Worm (Caenorhabditis elegans): ENCODE data around the gene F18E9.8.
A peak's percentile ranks its signal among the peaks of the same experiment; 100 is the strongest.

Gene F18E9.8

ce11 chrX:8556614-8557196, 24.6 kb downstream of the F18E9.8 start, which contains the start of gene utx-1 (continued):
- TF ChIP-seq ztf-11 (tag; optimal IDR thresholded peaks at IDR 0.05) (no peak), hlh-11 (tag; optimal IDR thresholded peaks at IDR 0.05) (peak; percentile 7), nhr-76 (tag; optimal IDR thresholded peaks at IDR 0.05) (no peak), ces-1 (GFP tag; optimal IDR thresholded peaks at IDR 0.05) (no peak), skn-1 (tag; optimal IDR thresholded peaks at IDR 0.05) (no peak), ceh-62 (tag; optimal IDR thresholded peaks at IDR 0.05) (no peak), cey-2 (tag; optimal IDR thresholded peaks at IDR 0.05; ENCODE audit: borderline replicate concordance, insufficient read depth) (no peak), lin-29 (GFP tag; IDR thresholded peaks at IDR 0.05) (peak; percentile 17; the same call in 1 of the 2 replicates), hif-1 (tag; optimal IDR thresholded peaks at IDR 0.05) (peak in 1 of 2 experiments; percentile 21), ceh-82 (tag; optimal IDR thresholded peaks at IDR 0.05) (no peak), nhr-102 (tag; optimal IDR thresholded peaks at IDR 0.05) (peak; percentile 31), dmd-6 (GFP tag; IDR thresholded peaks at IDR 0.05) (no peak), spr-1 (tag; optimal IDR thresholded peaks at IDR 0.05) (no peak), hmg-1.1 (GFP tag; IDR thresholded peaks at IDR 0.05) (0 out of 2 replicates have a peak, but pooled peaks have one; percentile 42), nhr-11 (tag; optimal IDR thresholded peaks at IDR 0.05) (no peak), pqm-1 (tag; optimal IDR thresholded peaks at IDR 0.05) (no peak), lin-1 (GFP tag; IDR thresholded peaks at IDR 0.05) (no peak)

ce11 chrX:8554029-8554428, 27.3 kb downstream of the F18E9.8 start:
- peak in 1 of 2 experiments; percentile 87 for TF ChIP-seq unc-62 (GFP tag; optimal IDR thresholded peaks at IDR 0.05 in 1 of 2)
- TF ChIP-seq unc-62 (tag; optimal IDR thresholded peaks at IDR 0.05): no peak
- no peak for TF ChIP-seq ama-1 (optimal IDR thresholded peaks at IDR 0.05)
- no peak for TF ChIP-seq F44E2.7 (GFP tag; IDR thresholded peaks at IDR 0.05)
- no peak for TF ChIP-seq lin-15B (tag; optimal IDR thresholded peaks at IDR 0.05)
- TF ChIP-seq spr-3 (GFP tag; optimal IDR thresholded peaks at IDR 0.05): no peak

ce11 chrX:8551687-8552327, 29.5 kb downstream of the F18E9.8 start, which contains the start of gene dhhc-14:
dhhc-14 (plus strand) TSS chrX:8552277.
- peak; percentile 5 for TF ChIP-seq F37D6.2 (tag; optimal IDR thresholded peaks at IDR 0.05)
- TF ChIP-seq dve-1 (tag; optimal IDR thresholded peaks at IDR 0.05; ENCODE audit: insufficient read depth): peak; percentile 41
- TF ChIP-seq pqm-1 (tag; optimal IDR thresholded peaks at IDR 0.05): no peak
- no peak for TF ChIP-seq lin-29 (GFP tag; IDR thresholded peaks at IDR 0.05)
- peak; percentile 22; the same call in 1 of the 2 replicates for TF ChIP-seq set-16 (GFP tag; IDR thresholded peaks at IDR 0.05)
- TF ChIP-seq tra-1 (GFP tag; IDR thresholded peaks at IDR 0.05): no peak
- TF ChIP-seq ceh-32 (tag; optimal IDR thresholded peaks at IDR 0.05; ENCODE audit: poor library complexity): no peak
- TF ChIP-seq mdt-29 (GFP tag; IDR thresholded peaks at IDR 0.05): no peak
- no peak for TF ChIP-seq sdz-12 (GFP tag; optimal IDR thresholded peaks at IDR 0.05)
- TF ChIP-seq cey-2 (tag; optimal IDR thresholded peaks at IDR 0.05; ENCODE audit: borderline replicate concordance, insufficient read depth): no peak
- TF ChIP-seq ceh-20 (GFP tag; IDR thresholded peaks at IDR 0.05): 0 out of 2 replicates have a peak, but pooled peaks have one; percentile 28
- no peak for TF ChIP-seq jun-1 (tag; optimal IDR thresholded peaks at IDR 0.05)
- peak; percentile 18 for TF ChIP-seq nhr-28 (tag; optimal IDR thresholded peaks at IDR 0.05)
- peak; percentile 62 for TF ChIP-seq mep-1 (tag; optimal IDR thresholded peaks at IDR 0.05)
- TF ChIP-seq nhr-6 (tag; optimal IDR thresholded peaks at IDR 0.05): peak; percentile 53
- peak; percentile 46; the same call in 1 of the 2 replicates for TF ChIP-seq madf-9 (GFP tag; conservative IDR thresholded peaks at IDR 0.05)
- TF ChIP-seq spr-3 (GFP tag; optimal IDR thresholded peaks at IDR 0.05): no peak
- TF ChIP-seq nhr-10 (tag; optimal IDR thresholded peaks at IDR 0.05): no peak
- no peak for TF ChIP-seq F49E8.2 (tag; optimal IDR thresholded peaks at IDR 0.05; ENCODE audit: borderline replicate concordance)
- TF ChIP-seq aly-2 (tag; optimal IDR thresholded peaks at IDR 0.05): no peak
- no peak for TF ChIP-seq nhr-25 (tag; optimal IDR thresholded peaks at IDR 0.05; ENCODE audit: borderline replicate concordance, insufficient read depth)
- no peak for TF ChIP-seq zip-2 (tag; optimal IDR thresholded peaks at IDR 0.05)
- TF ChIP-seq hmg-1.1 (GFP tag; IDR thresholded peaks at IDR 0.05): peak; percentile 63
- no peak for TF ChIP-seq ztf-11 (tag; optimal IDR thresholded peaks at IDR 0.05)
- no peak for TF ChIP-seq nhr-11 (tag; optimal IDR thresholded peaks at IDR 0.05)
- TF ChIP-seq nhr-237 (tag; optimal IDR thresholded peaks at IDR 0.05): no peak
- peak; percentile 37 for TF ChIP-seq hlh-11 (tag; optimal IDR thresholded peaks at IDR 0.05)
- peak; percentile 98 for TF ChIP-seq aha-1 (tag)
- TF ChIP-seq hlh-30 (tag; optimal IDR thresholded peaks at IDR 0.05; ENCODE audit: insufficient read depth): peak; percentile 58
- TF ChIP-seq nhr-42 (GFP tag; IDR thresholded peaks at IDR 0.05): no peak
- TF ChIP-seq egl-27 (tag; optimal IDR thresholded peaks at IDR 0.05): no peak
